Worm (Caenorhabditis elegans): ENCODE results near the gene ugt-35.

- no peak for TF ChIP-seq dve-1 (tag; optimal IDR thresholded peaks at IDR 0.05; ENCODE audit: insufficient read depth)
- TF ChIP-seq lin-13 (GFP tag; optimal IDR thresholded peaks at IDR 0.05), result no peak
- TF ChIP-seq unc-62 (GFP tag; optimal IDR thresholded peaks at IDR 0.05 in 1 of 2), result no peak
- no peak for TF ChIP-seq unc-62 (tag; optimal IDR thresholded peaks at IDR 0.05)
- TF ChIP-seq ces-1 (GFP tag; optimal IDR thresholded peaks at IDR 0.05), result no peak
- TF ChIP-seq lin-29 (GFP tag; IDR thresholded peaks at IDR 0.05), result no peak
- TF ChIP-seq ZK546.5 (tag; optimal IDR thresholded peaks at IDR 0.05), result no peak
- TF ChIP-seq spr-3 (GFP tag; optimal IDR thresholded peaks at IDR 0.05), result no peak
- TF ChIP-seq nhr-76 (tag; optimal IDR thresholded peaks at IDR 0.05), result no peak
- TF ChIP-seq nhr-28 (tag; optimal IDR thresholded peaks at IDR 0.05), result no peak
- no peak for TF ChIP-seq madf-9 (GFP tag; conservative IDR thresholded peaks at IDR 0.05)
These were observed 21.3 kb downstream of the ugt-35 start, which contains the start of gene mab-23 for ce11 chrV:10632758-10633157.

All from whole organism, L4 larva.